Worm (Caenorhabditis elegans) whole organism, mixed stage, embryonic: ENCODE results near the gene ceh-18.

Source experiments
- flh-1 ChIP-seq: fragments of 200-800 bp; sonication (Bioruptor generic); optimal IDR thresholded peaks from 2 replicates; lab custom pipeline; 2018; ENCODE audit warnings: mild to moderate bottlenecking, missing genetic modification characterization, moderate library complexity, missing compliant biosample characterization
- hlh-1 ChIP-seq: fragments of 150-350 bp; optimal IDR thresholded peaks from 2 replicates; lab custom pipeline; 2014; ENCODE audit warnings: missing biosample characterization, missing genetic modification reagents, missing genetic modification characterization
- lin-13 ChIP-seq: fragments of 150-350 bp; optimal IDR thresholded peaks from 2 replicates; lab custom pipeline; 2014; ENCODE audit warnings: missing biosample characterization, missing genetic modification characterization
- lin-32 ChIP-seq: fragments of 200-800 bp; sonication (Bioruptor generic); optimal IDR thresholded peaks from 2 replicates; lab custom pipeline; 2018; ENCODE audit warnings: mild to moderate bottlenecking, missing genetic modification characterization, missing compliant biosample characterization
- lsy-2 ChIP-seq: fragments of 150-350 bp; optimal IDR thresholded peaks from 2 replicates; lab custom pipeline; 2014; ENCODE audit warnings: missing biosample characterization, missing genetic modification characterization
- mep-1 ChIP-seq: fragments of 150-350 bp; optimal IDR thresholded peaks from 2 replicates; lab custom pipeline; 2017; ENCODE audit warnings: missing biosample characterization, missing genetic modification reagents, missing genetic modification characterization, inconsistent platforms
- nhr-28 ChIP-seq: fragments of 150-350 bp; optimal IDR thresholded peaks from 2 replicates; lab custom pipeline; 2014; ENCODE audit warnings: missing biosample characterization, missing genetic modification characterization
- nhr-76 ChIP-seq: sonication (generic microtip); optimal IDR thresholded peaks from 2 replicates; lab custom pipeline; 2017; ENCODE audit warnings: missing biosample characterization, missing genetic modification characterization
- sem-2 ChIP-seq: fragments of 200-800 bp; sonication (Bioruptor generic); optimal IDR thresholded peaks from 2 replicates; lab custom pipeline; 2018; ENCODE audit warnings: mild to moderate bottlenecking, missing genetic modification characterization, missing compliant biosample characterization
- snpc-4 ChIP-seq: fragments of 150-350 bp; optimal IDR thresholded peaks from 2 replicates; lab custom pipeline; 2014; ENCODE audit warnings: missing biosample characterization, missing genetic modification characterization
- sptf-1 ChIP-seq: sonication (generic microtip); optimal IDR thresholded peaks from 2 replicates; lab custom pipeline; 2017; ENCODE audit warnings: mild to moderate bottlenecking, missing genetic modification characterization, moderate library complexity, missing compliant biosample characterization
- tbx-8 ChIP-seq: fragments of 200-800 bp; sonication (Bioruptor generic); optimal IDR thresholded peaks from 2 replicates; lab custom pipeline; 2018; ENCODE audit warnings: mild to moderate bottlenecking, missing genetic modification characterization, moderate library complexity, missing compliant biosample characterization
- unc-62 ChIP-seq: fragments of 150-350 bp; optimal IDR thresholded peaks from 2 replicates; lab custom pipeline; 2014; ENCODE audit warnings: missing biosample characterization, missing genetic modification reagents, missing genetic modification characterization
- ztf-11 ChIP-seq: fragments of 150-350 bp; optimal IDR thresholded peaks from 2 replicates; lab custom pipeline; 2014; ENCODE audit warnings: missing biosample characterization, missing genetic modification characterization

DNA sequence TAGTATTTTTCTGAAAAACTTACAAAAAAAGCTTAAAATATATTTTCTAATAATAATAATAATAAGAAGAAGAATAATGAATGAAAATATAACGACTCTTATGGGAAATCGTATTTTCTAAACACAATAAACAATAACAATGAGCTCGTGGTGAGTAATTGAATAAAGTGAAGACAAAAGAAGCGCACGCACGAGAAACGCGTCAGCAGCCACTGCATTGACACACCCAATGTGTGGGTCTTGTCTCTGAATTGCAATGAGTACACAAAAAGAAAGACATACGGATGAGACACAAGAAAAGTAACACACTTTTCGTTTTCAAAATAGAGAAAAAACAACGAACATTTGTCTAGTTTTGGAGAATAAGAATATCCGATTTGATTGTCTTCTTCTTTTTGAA lies 54.3 kb downstream of the ceh-18 start, which contains the start of gene F35A5.8:
- peak; percentile 4 for TF ChIP-seq unc-62
- no peak for TF ChIP-seq nhr-28 (tag; lab: Kevin White, UChicago)
- no peak for TF ChIP-seq ztf-11
- TF ChIP-seq flh-1 (GFP tag; lab: Kevin White, UChicago), result no peak
- TF ChIP-seq nhr-76 (tag; lab: Kevin White, UChicago), result no peak
- no peak for TF ChIP-seq sem-2 (GFP tag; lab: Kevin White, UChicago)
- TF ChIP-seq snpc-4, result no peak
- peak; percentile 53 for TF ChIP-seq mep-1 (tag; lab: Kevin White, UChicago)
- no peak for TF ChIP-seq lin-32 (GFP tag; lab: Kevin White, UChicago)
- no peak for TF ChIP-seq tbx-8 (GFP tag; lab: Kevin White, UChicago)
- peak; percentile 94 for TF ChIP-seq lin-13 (tag; lab: Kevin White, UChicago)
- TF ChIP-seq sptf-1, result peak; percentile 13
- TF ChIP-seq lsy-2 (tag; lab: Kevin White, UChicago), result peak; percentile 38
- TF ChIP-seq hlh-1 (tag; lab: Kevin White, UChicago), result no peak
